Fruit fly (Drosophila melanogaster) whole organism, pupa: ENCODE measurements around the gene SAK.

Experiments
- CG10348 ChIP-seq: fragments of 200-800 bp; sonication (Bioruptor generic); IDR thresholded peaks from 2 replicates; pipeline ENCODE4 v1.3.6; 2022; ENCODE audit warnings: missing biosample characterization, missing genetic modification characterization
- CG12605 ChIP-seq: fragments of 200-800 bp; sonication (Bioruptor generic); IDR thresholded peaks from 2 replicates; pipeline ENCODE4 v1.3.6; 2022; ENCODE audit warnings: missing biosample characterization, missing genetic modification characterization
- CG13204 ChIP-seq: fragments of 200-800 bp; sonication (Bioruptor generic); optimal IDR thresholded peaks from 2 replicates; lab custom pipeline; 2018; ENCODE audit warnings: missing biosample characterization, mild to moderate bottlenecking, missing genetic modification characterization, moderate library complexity
- CG14655 ChIP-seq: fragments of 200-800 bp; sonication (Bioruptor generic); optimal IDR thresholded peaks from 3 replicates; lab custom pipeline; 2017; ENCODE audit warnings: mild to moderate bottlenecking, missing biosample characterization, missing genetic modification reagents, missing genetic modification characterization
- CG15710 ChIP-seq: fragments of 200-800 bp; sonication (Bioruptor generic); optimal IDR thresholded peaks from 2 replicates; lab custom pipeline; 2018; ENCODE audit warnings: missing biosample characterization, mild to moderate bottlenecking, missing genetic modification characterization, moderate library complexity
- CG17806 ChIP-seq: fragments of 200-800 bp; sonication (Bioruptor generic); optimal IDR thresholded peaks from 2 replicates; lab custom pipeline; 2018; ENCODE audit warnings: missing biosample characterization, mild to moderate bottlenecking, missing genetic modification characterization, moderate library complexity
- CG32121 ChIP-seq: fragments of 200-800 bp; sonication (Bioruptor generic); IDR thresholded peaks from 2 replicates; pipeline ENCODE4 v1.3.6; 2022; ENCODE audit warnings: missing biosample characterization, missing genetic modification characterization
- CG34367 ChIP-seq: fragments of 200-800 bp; sonication (Bioruptor generic); optimal IDR thresholded peaks from 2 replicates; lab custom pipeline; 2018; ENCODE audit warnings: missing biosample characterization, mild to moderate bottlenecking, missing genetic modification characterization
- CG4496 ChIP-seq: fragments of 200-800 bp; sonication (Bioruptor generic); IDR thresholded peaks from 3 replicates; pipeline ENCODE4 v1.3.6; 2022; ENCODE audit warnings: missing biosample characterization, missing genetic modification characterization
- CG8159 ChIP-seq: fragments of 200-800 bp; sonication (Bioruptor generic); optimal IDR thresholded peaks from 3 replicates; lab custom pipeline; 2018; ENCODE audit warnings: missing biosample characterization, mild to moderate bottlenecking, missing genetic modification characterization, moderate library complexity
- CG8301 ChIP-seq: fragments of 200-800 bp; sonication (Bioruptor generic); optimal IDR thresholded peaks from 2 replicates; lab custom pipeline; 2018; ENCODE audit warnings: missing biosample characterization, mild to moderate bottlenecking, missing genetic modification characterization
- CG9948 ChIP-seq: fragments of 200-800 bp; sonication (Bioruptor generic); optimal IDR thresholded peaks from 2 replicates; lab custom pipeline; 2018; ENCODE audit warnings: missing biosample characterization, mild to moderate bottlenecking, missing genetic modification characterization, moderate library complexity
- D1 ChIP-seq: fragments of 200-800 bp; sonication (Bioruptor generic); optimal IDR thresholded peaks from 2 replicates; lab custom pipeline; 2018; ENCODE audit warnings: missing biosample characterization, mild to moderate bottlenecking, missing genetic modification characterization, moderate library complexity
- EcR ChIP-seq: fragments of 200-800 bp; sonication (Bioruptor generic); optimal IDR thresholded peaks from 3 replicates; lab custom pipeline; 2019; ENCODE audit warnings: missing biosample characterization, missing genetic modification characterization, mild to moderate bottlenecking, moderate library complexity, missing genetic modification reagents
- Ets98B ChIP-seq: fragments of 200-800 bp; sonication (Bioruptor generic); IDR thresholded peaks from 2 replicates; pipeline ENCODE4 v1.3.6; 2022; ENCODE audit warnings: missing biosample characterization, missing genetic modification characterization
- Pif1A ChIP-seq: fragments of 200-800 bp; sonication (Bioruptor generic); optimal IDR thresholded peaks from 3 replicates; lab custom pipeline; 2016; ENCODE audit warnings: missing biosample characterization, missing genetic modification characterization
- Pif1B ChIP-seq: fragments of 200-800 bp; sonication (Bioruptor generic); optimal IDR thresholded peaks from 3 replicates; lab custom pipeline; 2016; ENCODE audit warnings: missing biosample characterization, missing genetic modification characterization
- Snoo ChIP-seq: fragments of 200-800 bp; sonication (Bioruptor generic); optimal IDR thresholded peaks from 3 replicates; lab custom pipeline; 2017; ENCODE audit warnings: missing biosample characterization, mild to moderate bottlenecking, missing genetic modification characterization, inconsistent platforms
- fd96Ca ChIP-seq: fragments of 200-800 bp; sonication (Bioruptor generic); IDR thresholded peaks from 3 replicates; pipeline ENCODE4 v1.3.6; 2022; ENCODE audit warnings: missing biosample characterization, missing genetic modification characterization
- gl ChIP-seq: fragments of 200-800 bp; sonication (Bioruptor generic); optimal IDR thresholded peaks from 2 replicates; lab custom pipeline; 2018; ENCODE audit warnings: missing biosample characterization, mild to moderate bottlenecking, missing genetic modification characterization
- rn ChIP-seq: fragments of 200-800 bp; sonication (Bioruptor generic); IDR thresholded peaks from 2 replicates; pipeline ENCODE4 v1.3.6; 2022; ENCODE audit warnings: missing biosample characterization, missing genetic modification characterization

SAK gene

dm6 chr3L:21515823-21516715, at the start of gene SAK, which contains the start of gene Cdk12:
Gene SAK (minus strand): TSS chr3L:21515887.
Gene Cdk12 (plus strand): TSS chr3L:21516306.
- TF ChIP-seq CG32121 (GFP tag; lab: Robert Waterston, UW) = peak; percentile 77
- TF ChIP-seq rn (GFP tag; lab: Robert Waterston, UW) = no peak; the same call in 1 of the 2 replicates
- peak; percentile 56 for TF ChIP-seq CG8301
- TF ChIP-seq Snoo (tag; lab: Kevin White, UChicago) = peak; percentile 77
- TF ChIP-seq CG12605 (GFP tag; lab: Robert Waterston, UW) = 0 out of 2 replicates have a peak, but pooled peaks have one; percentile 42
- peak; percentile 72 for TF ChIP-seq Ets98B (GFP tag; lab: Robert Waterston, UW)
- no peak for TF ChIP-seq D1
- no peak for TF ChIP-seq gl (tag; lab: Kevin White, UChicago)
- TF ChIP-seq CG10348 (GFP tag; lab: Robert Waterston, UW) = peak; percentile 55; the same call in 1 of the 2 replicates
- TF ChIP-seq CG14655 = peak; percentile 87
- peak; percentile 69; the same call in 2 of the 3 replicates for TF ChIP-seq fd96Ca
- TF ChIP-seq Pif1B (GFP tag; lab: Kevin White, UChicago) = peak; percentile 80
- TF ChIP-seq CG34367 = peak; percentile 70
- TF ChIP-seq CG9948 (tag; lab: Kevin White, UChicago) = peak; percentile 74
- peak; percentile 84 for TF ChIP-seq CG4496
- no peak for TF ChIP-seq EcR
- peak; percentile 67 for TF ChIP-seq Pif1A (GFP tag; lab: Kevin White, UChicago)
- TF ChIP-seq CG8159 (tag; lab: Kevin White, UChicago) = peak; percentile 84
- TF ChIP-seq CG17806 (tag; lab: Kevin White, UChicago) = peak; percentile 72
- no peak for TF ChIP-seq CG13204 (GFP tag; lab: Kevin White, UChicago)
- TF ChIP-seq CG15710 (tag; lab: Kevin White, UChicago) = peak; percentile 79

dm6 chr3L:21565126-21565525, 49.4 kb upstream of the SAK start, which contains the start of gene CG7634:
Gene CG7634 (plus strand): TSS chr3L:21565426.
- TF ChIP-seq Snoo (tag; lab: Kevin White, UChicago) (no peak), Pif1A (GFP tag; lab: Kevin White, UChicago) (no peak), fd96Ca (no peak)

- TF ChIP-seq EcR (no peak), Snoo (tag; lab: Kevin White, UChicago) (no peak), fd96Ca (no peak)
Observed at dm6 chr3L:21562081-21562480, 46.4 kb upstream of the SAK start, which contains the start of gene CapaR. Gene CapaR (minus strand): TSS chr3L:21562181.

- TF ChIP-seq CG34367 = no peak
- no peak for TF ChIP-seq Pif1A (GFP tag; lab: Kevin White, UChicago)
- no peak for TF ChIP-seq gl (tag; lab: Kevin White, UChicago)
Observed at dm6 chr3L:21558176-21558871, 42.6 kb upstream of the SAK start, which contains the start of gene CG7173. Gene CG7173 (minus strand): TSS chr3L:21558226.

dm6 chr3L:21554752-21555151, 39.1 kb upstream of the SAK start, which contains the start of gene Wnk:
Gene Wnk (minus strand): TSS chr3L:21554928.
- TF ChIP-seq Snoo (tag; lab: Kevin White, UChicago) = no peak
- no peak for TF ChIP-seq CG13204 (GFP tag; lab: Kevin White, UChicago)
- TF ChIP-seq CG4496 = no peak
- TF ChIP-seq CG10348 (GFP tag; lab: Robert Waterston, UW) = no peak
- TF ChIP-seq CG32121 (GFP tag; lab: Robert Waterston, UW) = no peak
- no peak for TF ChIP-seq CG15710 (tag; lab: Kevin White, UChicago)
- no peak for TF ChIP-seq fd96Ca
- TF ChIP-seq CG12605 (GFP tag; lab: Robert Waterston, UW) = no peak
- TF ChIP-seq Ets98B (GFP tag; lab: Robert Waterston, UW) = no peak
- TF ChIP-seq CG8301 = no peak
- no peak for TF ChIP-seq CG8159 (tag; lab: Kevin White, UChicago)
- no peak for TF ChIP-seq rn (GFP tag; lab: Robert Waterston, UW)
- TF ChIP-seq D1 = no peak
- TF ChIP-seq CG9948 (tag; lab: Kevin White, UChicago) = no peak
- no peak for TF ChIP-seq CG34367
- TF ChIP-seq gl (tag; lab: Kevin White, UChicago) = no peak
- TF ChIP-seq Pif1B (GFP tag; lab: Kevin White, UChicago) = no peak
- no peak for TF ChIP-seq Pif1A (GFP tag; lab: Kevin White, UChicago)

dm6 chr3L:21542059-21542458, 26.4 kb upstream of the SAK start, which contains the start of gene CG33290:
Gene CG33290 (plus strand): TSS chr3L:21542359.
- TF ChIP-seq fd96Ca (no peak), CG34367 (no peak), D1 (no peak), CG4496 (no peak), CG12605 (GFP tag; lab: Robert Waterston, UW) (no peak)
